Worm (Caenorhabditis elegans) whole organism, L3 larva: ENCODE results near the gene F02C12.3.
A peak's percentile ranks its signal among the peaks of the same experiment; 100 is the strongest.

ENCODE experiments used
- R02D3.7 ChIP-seq: fragments of 150-350 bp; optimal IDR thresholded peaks from 2 replicates; lab custom pipeline; 2014; ENCODE audit warnings: missing biosample characterization, missing genetic modification characterization
- ZK546.5 ChIP-seq: sonication (generic microtip); optimal IDR thresholded peaks from 2 replicates; lab custom pipeline; 2017; ENCODE audit warnings: missing biosample characterization, missing genetic modification characterization
- aly-2 ChIP-seq: fragments of 150-350 bp; optimal IDR thresholded peaks from 2 replicates; lab custom pipeline; 2014; ENCODE audit warnings: missing biosample characterization, missing genetic modification characterization
- ama-1 ChIP-seq: fragments of 150-350 bp; optimal IDR thresholded peaks from 2 replicates; lab custom pipeline; 2018
- ceh-16 ChIP-seq: sonication (generic microtip); optimal IDR thresholded peaks from 2 replicates; lab custom pipeline; 2017; ENCODE audit warnings: missing biosample characterization, missing genetic modification characterization
- ceh-28 ChIP-seq: fragments of 150-350 bp; optimal IDR thresholded peaks from 2 replicates; lab custom pipeline; 2014; ENCODE audit warnings: missing biosample characterization, missing genetic modification reagents, missing genetic modification characterization
- ceh-82 ChIP-seq: fragments of 150-350 bp; optimal IDR thresholded peaks from 2 replicates; lab custom pipeline; 2014; ENCODE audit warnings: missing biosample characterization, missing genetic modification characterization
- ceh-9 ChIP-seq: sonication (generic microtip); optimal IDR thresholded peaks from 2 replicates; lab custom pipeline; 2018; ENCODE audit warnings: missing biosample characterization, missing genetic modification characterization
- daf-12 ChIP-seq: fragments of 150-350 bp; optimal IDR thresholded peaks from 2 replicates; lab custom pipeline; 2014; ENCODE audit warnings: missing biosample characterization, missing genetic modification reagents, missing genetic modification characterization
- egl-27 ChIP-seq: sonication (generic microtip); optimal IDR thresholded peaks from 4 replicates; lab custom pipeline; 2017; ENCODE audit warnings: missing biosample characterization, missing genetic modification reagents, missing genetic modification characterization
- egl-5 ChIP-seq: fragments of 150-350 bp; optimal IDR thresholded peaks from 2 replicates; lab custom pipeline; 2017; ENCODE audit warnings: missing biosample characterization, missing genetic modification reagents, missing genetic modification characterization, inconsistent platforms
- elt-1 ChIP-seq: fragments of 150-350 bp; optimal IDR thresholded peaks from 2 replicates; lab custom pipeline; 2014; ENCODE audit warnings: missing biosample characterization, missing genetic modification characterization
- elt-2 ChIP-seq: sonication (generic microtip); optimal IDR thresholded peaks from 2 replicates; lab custom pipeline; 2016; ENCODE audit warnings: missing genetic modification reagents, mild to moderate bottlenecking, missing genetic modification characterization, missing compliant biosample characterization
- elt-3 ChIP-seq, 3 experiments: fragments of 150-350 bp in 1 of 3; sonication (generic microtip) in 2 of 3; optimal IDR thresholded peaks; 2 replicates in 2 of 3; 4 replicates in 1 of 3; lab custom pipeline; 2014 to 2017; ENCODE audit warnings: missing biosample characterization in 3 of 3, missing genetic modification characterization in 3 of 3
- eor-1 ChIP-seq, 2 experiments: fragments of 150-350 bp; optimal IDR thresholded peaks; 2 replicates each; lab custom pipeline; 2014 to 2018; ENCODE audit warnings: missing biosample characterization in 2 of 2, missing genetic modification characterization in 2 of 2
- fkh-10 ChIP-seq: sonication (generic microtip); optimal IDR thresholded peaks from 2 replicates; lab custom pipeline; 2017; ENCODE audit warnings: missing biosample characterization, missing genetic modification reagents, missing genetic modification characterization
- fkh-2 ChIP-seq: fragments of 150-350 bp; optimal IDR thresholded peaks from 2 replicates; lab custom pipeline; 2014; ENCODE audit warnings: missing biosample characterization, missing genetic modification reagents, missing genetic modification characterization
- fos-1 ChIP-seq: fragments of 150-350 bp; optimal IDR thresholded peaks from 2 replicates; lab custom pipeline; 2014; ENCODE audit warnings: missing biosample characterization, missing genetic modification characterization
- hmg-11 ChIP-seq: sonication (generic microtip); optimal IDR thresholded peaks from 2 replicates; lab custom pipeline; 2016; ENCODE audit warnings: missing genetic modification characterization, missing compliant biosample characterization
- jun-1 ChIP-seq: fragments of 150-350 bp; optimal IDR thresholded peaks from 2 replicates; lab custom pipeline; 2014; ENCODE audit warnings: missing biosample characterization, missing genetic modification reagents, missing genetic modification characterization
- lin-15B ChIP-seq: fragments of 150-350 bp; optimal IDR thresholded peaks from 2 replicates; lab custom pipeline; 2014; ENCODE audit warnings: missing biosample characterization, missing genetic modification characterization
- lin-39 ChIP-seq: fragments of 150-350 bp; optimal IDR thresholded peaks from 2 replicates; lab custom pipeline; 2018; ENCODE audit warnings: missing biosample characterization, missing genetic modification reagents, missing genetic modification characterization
- lsy-12 ChIP-seq: sonication (generic microtip); optimal IDR thresholded peaks from 2 replicates; lab custom pipeline; 2016; ENCODE audit warnings: mild to moderate bottlenecking, missing genetic modification characterization, missing compliant biosample characterization
- mdl-1 ChIP-seq: fragments of 150-350 bp; optimal IDR thresholded peaks from 2 replicates; lab custom pipeline; 2014; ENCODE audit warnings: missing biosample characterization, missing genetic modification characterization
- mml-1 ChIP-seq: fragments of 150-350 bp; sonication (generic microtip); optimal IDR thresholded peaks from 3 replicates; lab custom pipeline; 2014; ENCODE audit warnings: missing biosample characterization, missing genetic modification characterization
- nfya-1 ChIP-seq: sonication (generic microtip); optimal IDR thresholded peaks from 2 replicates; lab custom pipeline; 2017; ENCODE audit warnings: missing genetic modification characterization, mild to moderate bottlenecking, missing compliant biosample characterization, antibody characterized with exemption, moderate library complexity; ENCODE audit not compliant: insufficient read depth
- nhr-11 ChIP-seq: fragments of 150-350 bp; optimal IDR thresholded peaks from 2 replicates; lab custom pipeline; 2014; ENCODE audit warnings: missing biosample characterization, missing genetic modification characterization
- nhr-23 ChIP-seq: fragments of 150-350 bp; optimal IDR thresholded peaks from 2 replicates; lab custom pipeline; 2014; ENCODE audit warnings: missing biosample characterization, missing genetic modification reagents, missing genetic modification characterization
- nhr-237 ChIP-seq: fragments of 150-350 bp; optimal IDR thresholded peaks from 2 replicates; lab custom pipeline; 2014; ENCODE audit warnings: missing biosample characterization, missing genetic modification characterization
- nhr-25 ChIP-seq: sonication (generic microtip); optimal IDR thresholded peaks from 2 replicates; lab custom pipeline; 2017; ENCODE audit warnings: missing biosample characterization, missing genetic modification characterization
- nhr-28 ChIP-seq: fragments of 150-350 bp; optimal IDR thresholded peaks from 2 replicates; lab custom pipeline; 2014; ENCODE audit warnings: missing biosample characterization, missing genetic modification characterization
- nhr-43 ChIP-seq: sonication (generic microtip); optimal IDR thresholded peaks from 2 replicates; lab custom pipeline; 2016; ENCODE audit warnings: mild to moderate bottlenecking, missing genetic modification characterization, missing compliant biosample characterization; ENCODE audit not compliant: poor library complexity, severe bottlenecking
- nhr-67 ChIP-seq: fragments of 150-350 bp; optimal IDR thresholded peaks from 2 replicates; lab custom pipeline; 2014; ENCODE audit warnings: missing biosample characterization, missing genetic modification characterization
- nhr-76 ChIP-seq: fragments of 150-350 bp; sonication (generic microtip); optimal IDR thresholded peaks from 5 replicates; lab custom pipeline; 2014; ENCODE audit warnings: missing biosample characterization, missing genetic modification characterization
- nhr-77 ChIP-seq: fragments of 150-350 bp; optimal IDR thresholded peaks from 2 replicates; lab custom pipeline; 2014; ENCODE audit warnings: missing biosample characterization, missing genetic modification characterization
- pha-4 ChIP-seq: fragments of 150-350 bp; optimal IDR thresholded peaks from 2 replicates; lab custom pipeline; 2014; ENCODE audit warnings: missing biosample characterization, missing genetic modification reagents, missing genetic modification characterization
- pqm-1 ChIP-seq: fragments of 150-350 bp; optimal IDR thresholded peaks from 2 replicates; lab custom pipeline; 2017; ENCODE audit warnings: missing biosample characterization, missing genetic modification characterization, inconsistent platforms
- sea-2 ChIP-seq: fragments of 150-350 bp; sonication (generic microtip); optimal IDR thresholded peaks from 4 replicates; lab custom pipeline; 2014; ENCODE audit warnings: missing biosample characterization, missing genetic modification reagents, missing genetic modification characterization
- snpc-4 ChIP-seq: fragments of 150-350 bp; optimal IDR thresholded peaks from 2 replicates; lab custom pipeline; 2014; ENCODE audit warnings: missing biosample characterization, missing genetic modification characterization
- tbx-2 ChIP-seq: sonication (generic microtip); optimal IDR thresholded peaks from 2 replicates; lab custom pipeline; 2016; ENCODE audit warnings: mild to moderate bottlenecking, missing genetic modification characterization, missing compliant biosample characterization
- unc-39 ChIP-seq: sonication (generic microtip); optimal IDR thresholded peaks from 4 replicates; lab custom pipeline; 2017; ENCODE audit warnings: missing biosample characterization, missing genetic modification characterization
- unc-62 ChIP-seq: fragments of 150-350 bp; sonication (generic microtip); optimal IDR thresholded peaks from 4 replicates; lab custom pipeline; 2014; ENCODE audit warnings: missing biosample characterization, missing genetic modification reagents, missing genetic modification characterization
- zag-1 ChIP-seq: fragments of 150-350 bp; optimal IDR thresholded peaks from 2 replicates; lab custom pipeline; 2014; ENCODE audit warnings: missing biosample characterization, missing genetic modification characterization
- ztf-11 ChIP-seq: fragments of 150-350 bp; optimal IDR thresholded peaks from 2 replicates; lab custom pipeline; 2014; ENCODE audit warnings: missing biosample characterization, missing genetic modification characterization
- ztf-4 ChIP-seq: fragments of 150-350 bp; optimal IDR thresholded peaks from 2 replicates; lab custom pipeline; 2014; ENCODE audit warnings: missing biosample characterization, missing genetic modification characterization

Gene F02C12.3

DNA sequence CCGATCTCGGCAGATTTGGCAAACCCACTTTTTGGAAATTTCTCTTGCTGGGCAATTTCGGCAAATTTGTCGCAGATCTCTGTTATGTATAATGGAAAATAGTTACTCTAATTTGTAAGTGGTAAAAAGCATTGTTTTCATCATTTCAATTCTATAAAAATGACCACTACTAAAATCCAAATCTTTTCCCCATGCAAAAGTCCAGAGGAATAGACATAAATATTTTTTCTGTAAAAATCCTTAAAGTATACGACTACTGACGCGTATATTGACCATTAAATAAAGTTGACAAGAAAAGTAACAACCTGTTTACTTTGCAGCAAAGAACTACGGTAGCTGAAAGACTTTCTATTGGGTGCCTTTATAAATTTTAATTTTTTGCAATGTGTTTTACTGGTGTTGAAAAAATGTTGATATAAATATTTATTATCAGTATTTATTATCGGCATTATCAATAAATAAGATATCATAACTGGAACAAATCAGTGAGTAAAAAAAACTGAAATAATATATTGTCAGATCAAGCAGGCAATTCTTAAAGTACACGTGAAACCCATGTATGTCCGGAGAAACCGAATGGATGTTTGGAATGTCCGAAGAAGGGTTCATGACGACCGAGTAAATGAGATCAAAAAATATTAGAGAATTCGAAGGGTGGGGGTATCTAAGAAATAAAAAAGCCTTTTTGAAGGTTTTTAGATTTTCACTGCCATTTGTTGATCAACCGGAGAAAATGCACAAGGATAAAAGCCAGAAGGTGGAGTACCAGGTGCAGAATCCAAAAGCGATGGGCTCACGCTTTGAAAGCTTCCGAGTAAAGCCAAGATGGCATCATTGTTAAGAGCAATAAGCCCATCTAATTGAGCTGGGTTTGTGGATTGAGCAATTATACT, 47.3 kb upstream of the F02C12.3 start:
- peak; percentile 32 for TF ChIP-seq elt-2 (tag; lab: Kevin White, UChicago)
- no peak for TF ChIP-seq hmg-11
- no peak for TF ChIP-seq nhr-76 (tag; lab: Kevin White, UChicago)
- peak; percentile 79 for TF ChIP-seq pqm-1 (tag; lab: Kevin White, UChicago)
- TF ChIP-seq sea-2, result no peak
- no peak for TF ChIP-seq ceh-28 (tag; lab: Kevin White, UChicago)
- no peak for TF ChIP-seq unc-62 (GFP tag; lab: Kevin White, UChicago)
- peak; percentile 92 for TF ChIP-seq nhr-43 (tag; lab: Kevin White, UChicago)
- peak; percentile 82 for TF ChIP-seq ztf-4
- no peak for TF ChIP-seq jun-1 (tag; lab: Kevin White, UChicago)
- TF ChIP-seq daf-12, result no peak
- TF ChIP-seq tbx-2 (tag; lab: Kevin White, UChicago), result peak; percentile 83
- no peak for TF ChIP-seq zag-1 (tag; lab: Kevin White, UChicago)
- no peak for TF ChIP-seq mml-1 (tag; lab: Kevin White, UChicago)
- no peak for TF ChIP-seq ZK546.5 (tag; lab: Kevin White, UChicago)
- TF ChIP-seq unc-39, result no peak
- no peak for TF ChIP-seq nhr-25 (tag; lab: Kevin White, UChicago)
- TF ChIP-seq pha-4 (tag; lab: Kevin White, UChicago), result peak; percentile 34
- no peak for TF ChIP-seq nhr-11 (tag; lab: Kevin White, UChicago)
- TF ChIP-seq lin-15B, result no peak
- TF ChIP-seq egl-5 (tag; lab: Kevin White, UChicago), result no peak
- TF ChIP-seq eor-1 (tag; optimal IDR thresholded peaks at IDR 0.05; lab: Kevin White, UChicago), result peak in 1 of 2 experiments; percentile 36
- no peak for TF ChIP-seq elt-1 (tag; lab: Kevin White, UChicago)
- TF ChIP-seq nfya-1, result peak; percentile 10
- no peak for TF ChIP-seq nhr-237
- TF ChIP-seq elt-3 (tag; optimal IDR thresholded peaks at IDR 0.05; lab: Kevin White, UChicago), result peak in 1 of 3 experiments; percentile 67
- TF ChIP-seq nhr-28, result peak; percentile 54
- TF ChIP-seq nhr-23 (tag; lab: Kevin White, UChicago), result peak; percentile 31
- TF ChIP-seq mdl-1, result no peak
- TF ChIP-seq lsy-12 (tag; lab: Kevin White, UChicago), result peak; percentile 63
- peak; percentile 98 for TF ChIP-seq ama-1 (lab: Kevin White, UChicago)
- TF ChIP-seq snpc-4, result no peak
- no peak for TF ChIP-seq lin-39
- peak; percentile 27 for TF ChIP-seq ceh-82 (tag; lab: Kevin White, UChicago)
- TF ChIP-seq fos-1, result no peak
- no peak for TF ChIP-seq ceh-16 (tag; lab: Kevin White, UChicago)
- no peak for TF ChIP-seq nhr-77 (tag; lab: Kevin White, UChicago)
- TF ChIP-seq aly-2, result no peak
- no peak for TF ChIP-seq ceh-9 (tag; lab: Kevin White, UChicago)
- peak; percentile 46 for TF ChIP-seq nhr-67
- TF ChIP-seq egl-27 (tag; lab: Kevin White, UChicago), result no peak
- TF ChIP-seq ztf-11, result no peak
- TF ChIP-seq R02D3.7 (tag; lab: Kevin White, UChicago), result peak; percentile 24

- TF ChIP-seq nhr-67 (no peak), fkh-10 (GFP tag; lab: Kevin White, UChicago) (no peak), fkh-2 (no peak), ama-1 (lab: Kevin White, UChicago) (peak; percentile 78), nhr-25 (tag; lab: Kevin White, UChicago) (no peak), lin-39 (peak; percentile 19), unc-62 (GFP tag; lab: Kevin White, UChicago) (no peak), nhr-43 (tag; lab: Kevin White, UChicago) (peak; percentile 71)
Measured at ce11 chrX:13350123-13350798, 46.5 kb upstream of the F02C12.3 start.
